Worm (Caenorhabditis elegans): ENCODE measurements around the gene F26F12.4.

- TF ChIP-seq lsy-2 (tag; optimal IDR thresholded peaks at IDR 0.05) (no peak), ceh-39 (tag; optimal IDR thresholded peaks at IDR 0.05) (no peak), nhr-28 (tag; optimal IDR thresholded peaks at IDR 0.05) (no peak), ztf-11 (tag; optimal IDR thresholded peaks at IDR 0.05) (no peak), drap-1 (GFP tag; optimal IDR thresholded peaks at IDR 0.05) (no peak), nhr-2 (tag; optimal IDR thresholded peaks at IDR 0.05) (no peak), snpc-4 (tag; optimal IDR thresholded peaks at IDR 0.05) (no peak), nhr-12 (tag; optimal IDR thresholded peaks at IDR 0.05) (no peak), unc-62 (GFP tag; optimal IDR thresholded peaks at IDR 0.05) (no peak), elt-3 (tag; optimal IDR thresholded peaks at IDR 0.05) (no peak)
Measured at ce11 chrV:5836616-5836982, 32.5 kb downstream of the F26F12.4 start, which contains the start of gene col-140.
